Worm (Caenorhabditis elegans) whole organism, mixed stage, embryonic: ENCODE results near the gene col-178.

Experiments used
- elt-3 ChIP-seq: fragments of 150-350 bp; optimal IDR thresholded peaks from 2 replicates; lab custom pipeline; 2014; ENCODE audit warnings: missing biosample characterization, missing genetic modification characterization
- lsy-2 ChIP-seq: fragments of 150-350 bp; optimal IDR thresholded peaks from 2 replicates; lab custom pipeline; 2014; ENCODE audit warnings: missing biosample characterization, missing genetic modification characterization
- nhr-237 ChIP-seq: fragments of 150-350 bp; optimal IDR thresholded peaks from 2 replicates; lab custom pipeline; 2014; ENCODE audit warnings: missing biosample characterization, missing genetic modification characterization
- nhr-28 ChIP-seq: fragments of 150-350 bp; optimal IDR thresholded peaks from 2 replicates; lab custom pipeline; 2014; ENCODE audit warnings: missing biosample characterization, missing genetic modification characterization
- tbx-8 ChIP-seq: fragments of 200-800 bp; sonication (Bioruptor generic); optimal IDR thresholded peaks from 2 replicates; lab custom pipeline; 2018; ENCODE audit warnings: mild to moderate bottlenecking, missing genetic modification characterization, moderate library complexity, missing compliant biosample characterization
- unc-62 ChIP-seq: fragments of 150-350 bp; optimal IDR thresholded peaks from 2 replicates; lab custom pipeline; 2014; ENCODE audit warnings: missing biosample characterization, missing genetic modification reagents, missing genetic modification characterization

- no peak for TF ChIP-seq unc-62 (GFP tag; lab: Kevin White, UChicago)
- TF ChIP-seq nhr-237: no peak
- TF ChIP-seq tbx-8: no peak
- TF ChIP-seq lsy-2: no peak
- TF ChIP-seq nhr-28 (tag; lab: Kevin White, UChicago): no peak
- TF ChIP-seq elt-3 (tag; lab: Kevin White, UChicago): no peak
Observed at ce11 chrX:11210417-11210816, 11.2 kb downstream of the col-178 start.
